Fruit fly (Drosophila melanogaster): ENCODE data around the gene Kul.

DNA sequence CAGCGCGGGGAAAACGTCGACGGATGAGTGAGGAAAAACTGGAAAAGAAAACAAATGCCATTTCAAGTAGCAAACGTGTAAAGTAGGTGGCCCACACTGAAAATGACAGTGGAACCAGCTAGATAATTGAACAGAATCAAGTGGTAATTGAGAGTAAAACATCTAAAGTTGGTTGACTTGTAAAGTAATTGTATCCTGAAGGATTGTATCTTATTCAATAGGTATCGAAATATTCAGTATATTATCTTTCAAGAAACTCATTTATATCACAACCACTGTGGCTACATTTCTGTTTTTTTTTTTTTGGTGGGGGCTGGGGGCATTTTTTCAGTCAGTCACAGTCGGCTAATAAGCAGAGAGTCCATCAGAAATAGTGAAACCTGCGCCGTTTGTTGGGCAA lies 26.4 kb upstream of the Kul start:
- TF ChIP-seq CG14655 (GFP tag; optimal IDR thresholded peaks at IDR 0.05) (no peak), CG10348 (GFP tag; IDR thresholded peaks at IDR 0.05) (no peak), Snoo (tag; optimal IDR thresholded peaks at IDR 0.05) (no peak), CG12605 (GFP tag; IDR thresholded peaks at IDR 0.05) (no peak), Pif1B (GFP tag; optimal IDR thresholded peaks at IDR 0.05) (no peak)

Data from whole organism, pupa.